Worm (Caenorhabditis elegans): ENCODE results near the gene math-22.
"Not testable (repeated sequence)": the region's sequence is repeated elsewhere in the genome, so short reads cannot be mapped to it uniquely, and the experiment has no call there.

DNA sequence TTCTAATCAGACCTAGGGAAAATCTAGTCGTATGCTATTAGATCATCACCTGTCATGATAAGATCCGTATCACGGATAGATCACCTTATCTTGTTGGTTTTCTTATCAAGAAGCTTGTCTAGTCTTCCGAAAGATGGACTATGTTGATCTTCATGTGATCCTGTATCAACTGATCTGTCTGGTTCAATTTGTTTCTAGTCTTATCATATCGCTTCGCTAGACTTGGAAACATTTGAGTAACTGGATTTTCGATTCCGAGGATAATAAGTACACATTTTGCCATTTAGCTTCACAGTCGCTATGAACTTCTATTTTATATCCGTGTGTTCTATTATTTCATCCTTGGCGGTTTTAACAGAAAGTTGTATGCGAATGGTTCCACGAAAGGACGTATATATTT, 43.2 kb downstream of the math-22 start, which contains the start of gene ZK250.2:
- not testable (repeated sequence) for TF ChIP-seq nhr-6, ZK546.5, nhr-12, skn-1, F13H6.1, aly-2, lin-39, nhr-237, elt-3, snpc-4, dmd-4, egl-27 (tag; optimal IDR thresholded peaks at IDR 0.05)
